Worm (Caenorhabditis elegans): ENCODE measurements around the gene F28F5.6.

The F28F5.6 gene

DNA sequence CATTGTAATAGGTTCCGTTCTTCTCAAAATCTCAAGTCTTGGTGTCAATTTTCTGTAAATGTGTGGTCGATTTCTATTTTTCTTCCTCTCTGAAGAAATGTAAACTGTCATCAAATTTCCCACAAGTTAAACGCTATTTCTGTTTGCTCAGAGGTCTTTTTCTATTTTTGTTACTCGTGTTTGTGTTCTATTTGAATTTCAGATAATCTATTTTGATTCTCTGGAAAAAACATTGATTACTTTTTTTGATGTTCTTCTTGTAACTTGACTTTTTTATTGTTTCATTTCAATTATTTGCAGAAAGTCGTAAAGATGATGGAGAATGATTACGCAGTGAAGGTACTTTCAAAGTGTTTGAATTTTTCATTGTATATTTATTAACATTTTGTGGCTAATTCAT is 16.7 kb downstream of the F28F5.6 start, which contains the start of gene lim-8:
Gene lim-8, plus strand, starts transcription at position 301 of the 400 bp plus-strand sequence.
- TF ChIP-seq unc-62 (GFP tag; optimal IDR thresholded peaks at IDR 0.05) = no peak

DNA sequence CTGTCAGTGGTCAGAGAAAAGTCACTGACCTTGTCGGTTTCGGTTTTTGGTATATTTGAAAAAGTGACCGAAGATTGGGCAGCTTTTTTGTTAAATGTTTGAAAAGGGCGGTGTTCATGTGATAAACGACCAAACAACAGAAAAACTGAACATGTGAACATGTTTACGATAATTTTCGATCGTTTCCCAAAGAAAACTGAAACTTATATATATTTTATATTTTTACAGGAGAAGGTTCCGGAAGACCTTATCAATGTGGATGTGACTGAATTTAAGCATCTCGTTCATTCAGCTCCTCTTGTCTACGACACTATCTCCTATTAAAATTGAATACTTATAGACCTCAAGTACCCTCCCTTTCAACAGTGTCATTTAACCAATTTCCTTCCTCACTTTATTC is 19.5 kb downstream of the F28F5.6 start:
- no peak for TF ChIP-seq unc-62 (GFP tag; optimal IDR thresholded peaks at IDR 0.05)

DNA sequence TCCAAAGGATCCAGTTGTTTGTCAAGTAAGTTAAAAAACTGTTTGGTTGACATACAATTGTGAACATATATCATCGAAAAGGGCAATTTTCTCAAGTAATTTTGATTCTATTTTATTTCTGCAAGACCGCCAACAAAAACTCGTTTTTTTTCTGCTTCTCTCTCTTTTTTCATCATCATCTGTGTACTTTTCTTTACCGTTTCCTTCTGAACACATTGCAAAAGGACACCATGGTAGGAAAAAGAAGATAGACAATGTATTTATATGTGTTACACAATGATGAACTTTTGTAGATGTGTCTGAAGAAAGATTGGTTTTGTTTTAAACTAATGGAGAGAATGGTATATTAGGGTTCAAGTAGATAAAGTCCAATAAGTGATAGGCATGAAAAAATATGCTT is 20.3 kb downstream of the F28F5.6 start:
- TF ChIP-seq unc-62 (GFP tag; optimal IDR thresholded peaks at IDR 0.05) = no peak

DNA sequence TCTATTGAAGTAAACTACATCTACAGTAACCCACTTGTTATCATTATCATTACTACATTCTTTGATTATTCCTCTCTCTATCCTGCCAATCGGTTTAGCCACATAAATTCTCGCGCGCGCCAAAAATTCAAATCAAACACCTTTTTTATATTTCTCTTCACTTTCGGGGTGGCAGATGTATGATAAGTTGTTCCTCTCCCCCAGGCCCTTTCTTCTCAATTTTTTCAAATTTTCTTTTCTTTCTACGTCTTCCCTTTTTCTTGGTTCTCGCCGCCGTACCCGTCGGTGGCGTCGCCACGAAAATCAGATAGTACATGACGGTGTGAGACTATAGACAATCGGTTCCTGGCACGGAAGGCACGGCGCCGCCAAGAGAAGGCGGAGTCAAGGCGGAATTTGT is 21.2 kb downstream of the F28F5.6 start, which contains the start of gene R05H11.2:
Gene R05H11.2, plus strand, starts transcription at position 333 of the 400 bp plus-strand sequence.
- TF ChIP-seq unc-62 (GFP tag; optimal IDR thresholded peaks at IDR 0.05) = no peak

DNA sequence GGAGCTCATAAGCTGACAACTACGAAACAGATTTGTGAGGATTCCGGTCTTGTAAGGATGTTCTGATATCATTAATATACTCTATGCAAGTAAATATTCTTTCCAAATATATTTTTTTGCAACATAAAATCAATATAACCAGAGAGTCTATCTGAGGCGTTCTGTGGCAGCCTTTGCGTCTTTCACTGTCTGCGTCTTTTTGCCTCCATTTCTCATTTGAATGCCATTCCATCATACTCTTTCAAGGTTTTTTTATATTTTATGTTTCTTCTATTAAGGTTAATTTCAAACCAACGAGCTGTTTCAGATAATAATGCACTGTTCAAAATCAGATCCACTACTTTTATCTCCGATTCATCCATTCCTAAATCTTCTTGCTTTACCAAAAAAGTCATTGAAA is 23.8 kb downstream of the F28F5.6 start, which contains the start of gene R05H11.1:
Gene R05H11.1, plus strand, starts transcription at position 301 of the 400 bp plus-strand sequence.
- TF ChIP-seq unc-62 (GFP tag; optimal IDR thresholded peaks at IDR 0.05) = no peak
